Worm (Caenorhabditis elegans) whole organism, midembryonic: ENCODE measurements around the gene K09C6.8.
A peak's percentile ranks its signal among the peaks of the same experiment; 100 is the strongest.
"Not testable (repeated sequence)": the region's sequence is repeated elsewhere in the genome, so short reads cannot be mapped to it uniquely, and the experiment has no call there.

Experiments
- T22C8.4 ChIP-seq: fragments of 200-800 bp; sonication (Bioruptor generic); IDR thresholded peaks from 2 replicates; pipeline ENCODE4 v1.3.6; 2022; ENCODE audit warnings: missing genetic modification characterization, missing compliant biosample characterization
- cog-1 ChIP-seq: sonication (generic microtip); optimal IDR thresholded peaks from 2 replicates; lab custom pipeline; 2016; ENCODE audit warnings: missing genetic modification characterization, missing compliant biosample characterization
- flt-1 ChIP-seq: fragments of 200-800 bp; sonication (Bioruptor generic); IDR thresholded peaks from 2 replicates; pipeline ENCODE4 v1.3.6; 2022; ENCODE audit warnings: missing genetic modification characterization, missing compliant biosample characterization
- klf-2 ChIP-seq: fragments of 200-800 bp; sonication (Bioruptor generic); conservative IDR thresholded peaks from 2 replicates; pipeline ENCODE4 v1.3.6; 2022; ENCODE audit warnings: missing genetic modification reagents, missing genetic modification characterization, missing compliant biosample characterization
- med-1 ChIP-seq: sonication (generic microtip); optimal IDR thresholded peaks from 2 replicates; lab custom pipeline; 2017; ENCODE audit warnings: missing genetic modification characterization, mild to moderate bottlenecking, missing compliant biosample characterization, antibody characterized with exemption, missing genetic modification reagents; ENCODE audit not compliant: insufficient read depth
- ref-1 ChIP-seq: fragments of 200-800 bp; sonication (Bioruptor generic); conservative IDR thresholded peaks from 2 replicates; pipeline ENCODE4 v1.3.6; 2022; ENCODE audit warnings: missing genetic modification reagents, missing genetic modification characterization, missing compliant biosample characterization
- tab-1 ChIP-seq: fragments of 200-800 bp; sonication (Bioruptor generic); IDR thresholded peaks from 2 replicates; pipeline ENCODE4 v1.3.6; 2022; ENCODE audit warnings: missing genetic modification characterization, missing compliant biosample characterization
- ztf-23 ChIP-seq: fragments of 200-800 bp; sonication (Bioruptor generic); IDR thresholded peaks from 2 replicates; pipeline ENCODE4 v1.3.6; 2022; ENCODE audit warnings: missing genetic modification reagents, missing genetic modification characterization, missing compliant biosample characterization
- ztf-29 ChIP-seq: fragments of 200-800 bp; sonication (Bioruptor generic); IDR thresholded peaks from 2 replicates; pipeline ENCODE4 v1.3.6; 2022; ENCODE audit warnings: missing genetic modification reagents, missing genetic modification characterization, missing compliant biosample characterization

The K09C6.8 gene

DNA sequence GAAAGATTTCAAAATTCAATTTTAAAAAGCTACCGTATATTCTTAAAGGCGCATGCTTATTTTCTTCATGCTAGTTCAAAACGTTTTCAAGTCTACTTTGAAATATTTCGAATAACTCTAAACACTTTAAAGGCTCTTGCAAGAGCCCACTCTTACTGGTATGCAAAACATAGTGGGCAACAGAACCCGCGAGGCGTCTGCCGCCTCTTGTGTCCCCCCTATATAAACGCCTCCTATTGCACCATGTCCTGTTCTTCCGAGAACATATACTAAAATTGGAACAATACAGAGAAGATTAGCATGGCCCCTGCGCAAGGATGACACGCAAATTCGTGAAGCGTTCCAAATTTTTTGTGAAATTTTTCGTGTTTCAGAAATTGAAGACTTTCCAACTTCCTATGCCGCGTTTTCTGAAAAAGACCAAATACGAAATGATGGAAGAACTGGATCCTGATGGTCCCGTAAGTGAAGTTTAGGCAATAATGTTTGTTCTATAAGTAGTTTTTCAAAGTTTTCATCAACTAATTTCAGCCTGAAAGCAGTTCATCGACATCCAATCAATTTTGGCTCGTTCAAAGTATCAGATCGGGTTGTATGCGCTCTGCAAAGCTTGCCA, 15.9 kb upstream of the K09C6.8 start:
- TF ChIP-seq tab-1 (GFP tag; lab: Robert Waterston, UW) (no peak), med-1 (GFP tag; lab: Kevin White, UChicago) (no peak), ztf-23 (GFP tag; lab: Robert Waterston, UW) (no peak), klf-2 (GFP tag; lab: Robert Waterston, UW) (no peak), ref-1 (GFP tag; lab: Robert Waterston, UW) (no peak; the same call in 1 of the 2 replicates), T22C8.4 (no peak), cog-1 (no peak), flt-1 (GFP tag; lab: Robert Waterston, UW) (0 out of 2 replicates have a peak, but pooled peaks have one; percentile 49), ztf-29 (GFP tag; lab: Robert Waterston, UW) (0 out of 2 replicates have a peak, but pooled peaks have one; percentile 17)

DNA sequence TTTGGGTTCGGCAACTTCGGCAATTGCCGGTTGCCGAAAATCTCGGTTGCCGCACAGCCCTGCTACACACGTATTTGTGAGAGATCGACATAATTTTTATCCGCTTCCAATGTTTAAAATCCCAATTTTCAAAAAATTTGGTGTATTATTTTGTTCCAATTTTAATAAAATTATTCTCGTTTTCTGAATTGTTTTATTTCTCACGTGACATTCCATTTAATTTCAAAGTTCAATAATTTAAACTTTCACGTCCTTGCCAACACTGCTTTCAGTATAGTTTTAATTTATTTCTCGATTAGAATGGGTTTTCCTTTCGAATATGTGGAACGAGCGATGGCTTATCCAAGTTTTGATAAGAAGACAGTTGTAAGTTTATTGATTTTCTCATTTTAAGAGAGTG, 13.5 kb upstream of the K09C6.8 start, which contains the start of gene K09C6.2:
Gene K09C6.2 (plus strand): TSS at position 301 of the 400 bp plus-strand sequence.
- TF ChIP-seq ztf-29 (GFP tag; lab: Robert Waterston, UW) (no peak), ref-1 (GFP tag; lab: Robert Waterston, UW) (no peak), T22C8.4 (no peak), flt-1 (GFP tag; lab: Robert Waterston, UW) (no peak), cog-1 (no peak), tab-1 (GFP tag; lab: Robert Waterston, UW) (no peak), ztf-23 (GFP tag; lab: Robert Waterston, UW) (no peak), med-1 (GFP tag; lab: Kevin White, UChicago) (no peak), klf-2 (GFP tag; lab: Robert Waterston, UW) (no peak)

DNA sequence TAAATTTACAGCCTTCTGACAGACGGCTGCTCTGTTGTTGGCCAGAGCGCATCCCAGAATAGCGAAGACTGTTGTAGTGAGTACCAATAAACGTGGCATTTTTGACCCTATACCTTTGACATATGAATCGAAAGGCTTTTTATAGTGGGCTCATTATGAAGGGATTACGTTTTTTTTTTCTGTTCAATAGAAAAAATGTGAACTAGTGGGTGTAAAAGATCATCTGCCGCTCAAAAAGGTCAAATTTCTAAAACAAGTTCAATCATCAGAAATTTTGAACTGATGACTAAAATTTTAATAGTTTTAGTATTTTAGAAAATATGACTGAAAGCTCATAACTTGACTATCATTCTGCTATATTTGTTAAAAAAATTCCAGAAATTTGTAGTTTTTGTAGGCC, 11.9 kb upstream of the K09C6.8 start, which contains the start of gene K09C6.9:
Gene K09C6.9 (minus strand): TSS at position 101 of the 400 bp plus-strand sequence.
- TF ChIP-seq cog-1 (no peak), T22C8.4 (no peak)

DNA sequence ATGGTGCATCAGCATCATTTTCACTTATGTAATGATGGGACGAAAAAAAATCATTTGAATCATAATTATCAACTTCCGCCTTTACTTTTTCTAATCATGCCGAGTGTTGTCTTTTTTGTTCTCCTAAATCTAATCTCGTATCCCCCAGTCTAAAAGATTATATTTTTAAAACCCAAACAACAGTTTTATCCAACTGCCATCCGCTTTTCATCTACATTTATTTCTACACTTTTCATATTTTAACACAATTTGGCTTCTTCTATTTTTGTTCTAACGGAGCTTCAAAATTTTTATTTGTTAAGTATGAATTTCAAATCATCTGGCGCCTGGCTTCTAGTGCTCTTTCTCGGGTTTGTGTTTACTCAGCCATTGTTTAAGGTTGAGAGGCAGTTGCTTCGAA, 9.2 kb upstream of the K09C6.8 start, which contains the start of gene K09C6.3:
Gene K09C6.3 (plus strand): TSS at position 301 of the 400 bp plus-strand sequence.
- TF ChIP-seq klf-2 (GFP tag; lab: Robert Waterston, UW): no peak
- TF ChIP-seq tab-1 (GFP tag; lab: Robert Waterston, UW): no peak
- no peak for TF ChIP-seq ztf-23 (GFP tag; lab: Robert Waterston, UW)
- no peak for TF ChIP-seq T22C8.4
- TF ChIP-seq med-1 (GFP tag; lab: Kevin White, UChicago): no peak
- no peak for TF ChIP-seq flt-1 (GFP tag; lab: Robert Waterston, UW)
- TF ChIP-seq ref-1 (GFP tag; lab: Robert Waterston, UW): no peak
- no peak for TF ChIP-seq ztf-29 (GFP tag; lab: Robert Waterston, UW)
- TF ChIP-seq cog-1: no peak

DNA sequence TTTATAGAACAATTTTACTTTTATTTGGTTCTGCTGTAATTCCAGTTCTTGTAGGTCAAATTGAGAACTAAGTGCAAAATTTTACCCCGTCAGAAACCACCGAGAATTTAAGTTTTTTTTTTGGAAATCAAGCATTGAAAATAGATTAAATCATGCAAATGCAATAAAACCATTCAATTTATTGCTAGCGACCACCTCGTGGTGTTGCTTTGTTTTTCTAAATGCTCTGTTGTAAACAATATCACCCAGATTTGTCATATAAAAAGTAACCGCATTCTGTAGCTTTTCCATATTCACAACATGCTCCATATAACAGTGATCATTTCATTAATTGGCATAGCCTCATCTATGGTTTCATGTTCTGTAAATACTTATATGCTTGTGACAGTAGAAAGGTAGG, 6.5 kb upstream of the K09C6.8 start, which contains the start of gene srbc-12:
Gene srbc-12 (plus strand): TSS at position 301 of the 400 bp plus-strand sequence.
- no peak for TF ChIP-seq tab-1 (GFP tag; lab: Robert Waterston, UW)

DNA sequence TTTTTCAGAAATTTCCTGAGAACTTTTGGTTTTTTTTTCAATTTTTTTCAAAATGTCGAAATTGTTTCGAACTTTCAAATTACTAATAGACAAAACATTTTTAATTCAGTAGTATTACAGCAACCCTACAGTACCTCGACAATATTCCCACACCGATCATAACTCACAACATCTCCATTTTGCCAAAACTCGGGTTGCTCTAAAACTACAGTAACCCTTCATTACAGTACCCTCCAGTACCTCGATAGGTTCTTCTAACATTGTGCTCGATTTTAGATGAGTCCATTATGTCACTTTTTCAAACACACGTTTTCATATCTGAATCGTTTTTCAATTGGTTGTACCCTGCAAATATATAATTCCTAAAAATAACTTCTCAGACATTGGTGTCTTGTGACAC, 6.0 kb upstream of the K09C6.8 start:
- TF ChIP-seq ztf-23 (GFP tag; lab: Robert Waterston, UW) (no peak), tab-1 (GFP tag; lab: Robert Waterston, UW) (no peak), T22C8.4 (no peak), ref-1 (GFP tag; lab: Robert Waterston, UW) (no peak), klf-2 (GFP tag; lab: Robert Waterston, UW) (no peak), ztf-29 (GFP tag; lab: Robert Waterston, UW) (no peak), med-1 (GFP tag; lab: Kevin White, UChicago) (no peak), cog-1 (no peak)

DNA sequence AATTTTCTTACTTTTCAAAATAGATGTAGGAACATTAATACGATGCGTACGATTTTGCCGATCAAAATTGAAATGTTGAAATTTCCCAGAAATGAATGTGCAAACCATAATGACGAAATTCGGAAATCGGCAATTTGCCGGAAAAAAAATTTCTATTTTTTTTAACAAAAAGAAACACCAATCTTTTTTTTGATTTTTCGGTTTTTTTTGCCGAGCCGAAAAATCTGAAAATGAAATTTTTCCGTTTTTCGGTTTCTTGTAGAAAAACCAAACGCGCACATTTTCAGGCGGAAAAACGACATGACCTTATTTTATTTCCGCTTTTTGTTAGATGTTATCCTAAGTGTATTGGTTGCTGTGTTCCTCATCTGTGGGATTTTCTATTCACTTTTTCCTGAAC, 4.5 kb upstream of the K09C6.8 start, which contains the start of gene srbc-13:
Gene srbc-13 (plus strand): TSS at position 301 of the 400 bp plus-strand sequence.
- no peak for TF ChIP-seq cog-1
- TF ChIP-seq ztf-29 (GFP tag; lab: Robert Waterston, UW): no peak
- no peak for TF ChIP-seq flt-1 (GFP tag; lab: Robert Waterston, UW)
- no peak for TF ChIP-seq klf-2 (GFP tag; lab: Robert Waterston, UW)
- no peak for TF ChIP-seq ztf-23 (GFP tag; lab: Robert Waterston, UW)

DNA sequence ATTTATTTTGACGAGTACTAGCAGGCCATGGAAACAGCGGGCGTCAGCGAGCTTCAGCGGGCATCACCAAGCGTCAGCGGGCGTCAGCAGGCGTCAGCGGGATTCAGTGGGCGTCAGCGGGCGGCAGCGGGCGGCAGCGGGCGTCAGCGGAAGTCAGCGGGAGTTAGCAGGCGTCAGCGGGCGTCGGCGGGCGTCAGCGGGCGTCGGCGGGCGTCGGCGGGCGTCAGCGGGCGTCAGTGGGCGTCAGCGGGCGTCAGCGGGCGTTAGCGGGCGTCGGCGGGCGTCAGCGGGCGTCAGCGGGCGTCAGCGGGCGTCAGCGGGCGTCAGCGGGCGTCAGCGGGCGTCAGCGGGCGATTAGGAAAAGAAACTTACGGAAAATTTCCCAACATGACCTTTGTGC, 407 bp downstream of the K09C6.8 start:
- TF ChIP-seq med-1 (GFP tag; lab: Kevin White, UChicago) (no peak), ztf-29 (GFP tag; lab: Robert Waterston, UW) (no peak), tab-1 (GFP tag; lab: Robert Waterston, UW) (no peak), T22C8.4 (no peak), cog-1 (no peak), ztf-23 (GFP tag; lab: Robert Waterston, UW) (no peak), flt-1 (GFP tag; lab: Robert Waterston, UW) (no peak), klf-2 (GFP tag; lab: Robert Waterston, UW) (no peak), ref-1 (GFP tag; lab: Robert Waterston, UW) (no peak)

DNA sequence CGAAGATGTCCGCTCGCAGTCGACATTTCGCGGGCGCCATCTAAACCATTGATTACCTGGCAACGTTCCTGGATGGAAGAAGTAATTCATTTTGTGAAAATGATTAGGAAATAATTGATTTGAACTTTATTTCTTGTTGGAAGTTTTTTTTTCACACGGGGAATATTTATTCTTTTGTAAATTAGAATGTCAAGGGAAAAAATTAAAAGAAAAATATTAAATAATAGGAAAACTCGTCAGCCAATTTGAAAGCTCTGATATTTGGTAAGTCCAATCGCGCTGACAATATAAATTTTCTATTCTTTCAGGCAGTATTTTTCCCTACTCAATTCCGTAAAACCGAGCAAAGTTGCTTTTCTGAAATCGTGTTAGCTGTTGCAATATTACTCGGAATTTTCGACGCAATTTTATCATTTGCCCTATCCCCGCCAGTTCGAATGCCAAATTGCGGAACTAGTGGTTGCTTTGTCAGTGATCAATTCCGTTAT, 4.0 kb downstream of the K09C6.8 start, which contains the start of the genes K09C6.7 and K09C6.10:
Gene K09C6.7 (minus strand): TSS at position 101 of the 488 bp plus-strand sequence.
Gene K09C6.10 (plus strand): TSS at position 438 of the 488 bp plus-strand sequence.
- not testable (repeated sequence) for TF ChIP-seq flt-1 (GFP tag; lab: Robert Waterston, UW); med-1 (GFP tag; lab: Kevin White, UChicago); T22C8.4

DNA sequence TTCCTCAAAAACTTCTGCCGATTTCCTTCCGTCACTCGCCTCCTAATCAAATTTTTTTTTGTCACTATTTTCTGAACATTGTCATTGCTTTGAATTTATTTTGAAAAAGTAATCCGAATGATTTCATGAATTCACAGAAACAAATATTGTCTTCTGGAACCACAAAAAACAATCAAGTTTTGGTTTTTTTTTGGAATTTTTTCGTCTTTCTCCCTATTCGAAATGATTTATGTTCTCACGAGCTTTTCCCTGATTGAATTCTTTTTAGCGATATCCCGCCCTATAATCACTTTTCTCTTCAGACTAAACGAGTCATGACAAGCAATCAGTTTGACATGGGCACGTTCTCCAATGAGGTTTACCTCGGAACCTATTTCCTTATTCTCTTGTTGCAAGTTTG, 9.7 kb downstream of the K09C6.8 start, which contains the start of gene F41H8.1:
Gene F41H8.1 (plus strand): TSS at position 301 of the 400 bp plus-strand sequence.
- no peak for TF ChIP-seq cog-1
- no peak for TF ChIP-seq ref-1 (GFP tag; lab: Robert Waterston, UW)
- TF ChIP-seq med-1 (GFP tag; lab: Kevin White, UChicago): no peak
- TF ChIP-seq ztf-23 (GFP tag; lab: Robert Waterston, UW): no peak
- no peak for TF ChIP-seq flt-1 (GFP tag; lab: Robert Waterston, UW)
- no peak for TF ChIP-seq ztf-29 (GFP tag; lab: Robert Waterston, UW)
- no peak for TF ChIP-seq klf-2 (GFP tag; lab: Robert Waterston, UW)
- no peak for TF ChIP-seq T22C8.4
- TF ChIP-seq tab-1 (GFP tag; lab: Robert Waterston, UW): no peak
